Fruit fly (Drosophila melanogaster) whole organism, larva: ENCODE measurements around the gene Pkd2.

ENCODE experiments used
- noc ChIP-seq: fragments of 200-800 bp; sonication (Bioruptor generic); optimal IDR thresholded peaks from 3 replicates; lab custom pipeline; 2019; ENCODE audit warnings: missing biosample characterization, mild to moderate bottlenecking, missing genetic modification characterization, moderate library complexity

The Pkd2 gene

DNA sequence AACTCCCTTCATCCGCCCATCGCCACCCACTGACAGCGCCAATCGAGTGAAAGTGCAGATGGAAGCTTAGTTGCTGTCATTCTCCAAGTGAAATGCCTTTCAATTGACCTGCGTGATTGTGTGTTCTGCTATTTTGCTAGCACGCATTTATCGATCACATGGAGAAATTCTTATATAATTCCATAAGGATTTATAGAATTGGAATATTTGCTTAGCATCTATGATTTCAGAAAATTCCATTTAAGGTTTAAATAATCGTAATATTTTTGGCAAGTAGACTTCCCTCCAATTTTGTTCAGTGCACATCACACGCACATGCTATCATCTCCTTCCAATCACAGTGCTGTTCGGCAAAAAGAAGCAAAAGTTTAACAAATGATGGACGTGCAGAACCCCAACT, 15.8 kb downstream of the Pkd2 start:
- TF ChIP-seq noc (tag; lab: Kevin White, UChicago) = no peak

DNA sequence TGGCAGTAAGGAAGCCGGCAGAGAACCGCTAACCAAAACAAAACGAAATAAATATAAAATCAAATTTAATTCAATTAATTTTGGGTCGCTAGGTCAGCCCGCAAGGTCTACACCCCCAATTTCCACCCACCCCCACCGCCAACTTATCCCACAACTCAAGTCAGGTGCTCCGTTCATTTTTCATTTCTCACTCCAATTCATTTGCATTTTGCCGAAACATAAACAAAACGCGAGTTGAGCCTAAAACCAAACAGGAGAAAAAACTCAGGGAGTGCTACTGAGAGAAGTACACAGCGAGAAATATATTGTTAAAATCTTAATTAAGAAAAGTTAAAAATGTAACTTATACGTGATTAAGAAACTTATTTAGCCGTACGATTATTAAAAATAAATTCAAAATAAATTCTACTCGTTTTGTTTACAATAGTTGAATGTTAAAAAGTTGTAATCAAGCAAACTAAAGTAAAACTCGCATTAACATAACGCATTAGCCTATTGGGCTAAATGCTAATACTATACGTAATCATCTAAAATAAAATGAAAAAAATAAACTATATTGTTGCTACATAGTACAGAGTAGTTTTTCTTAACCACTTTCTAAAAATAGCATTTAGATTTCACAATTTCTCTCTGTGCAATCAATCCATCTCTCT, 17.5 kb downstream of the Pkd2 start:
- no peak for TF ChIP-seq noc (tag; lab: Kevin White, UChicago)

DNA sequence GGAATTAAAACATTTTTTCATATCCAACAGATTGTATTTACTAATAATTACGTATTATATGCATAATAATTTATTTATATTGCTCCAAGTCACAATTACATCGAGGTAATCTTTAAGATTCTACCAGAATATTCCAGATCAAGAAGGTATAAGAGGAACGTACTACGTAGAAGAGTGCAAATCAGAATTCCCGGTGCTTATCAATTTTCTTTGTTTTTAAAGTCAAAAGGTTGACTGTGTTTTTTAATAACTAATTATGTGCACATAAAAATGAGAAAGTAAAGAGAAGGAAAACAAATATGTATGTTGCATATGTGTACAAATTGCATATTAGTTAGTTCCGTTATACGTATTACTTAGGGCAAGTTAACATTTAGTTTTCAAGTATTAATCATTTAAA, 23.1 kb downstream of the Pkd2 start:
- no peak for TF ChIP-seq noc (tag; lab: Kevin White, UChicago)

DNA sequence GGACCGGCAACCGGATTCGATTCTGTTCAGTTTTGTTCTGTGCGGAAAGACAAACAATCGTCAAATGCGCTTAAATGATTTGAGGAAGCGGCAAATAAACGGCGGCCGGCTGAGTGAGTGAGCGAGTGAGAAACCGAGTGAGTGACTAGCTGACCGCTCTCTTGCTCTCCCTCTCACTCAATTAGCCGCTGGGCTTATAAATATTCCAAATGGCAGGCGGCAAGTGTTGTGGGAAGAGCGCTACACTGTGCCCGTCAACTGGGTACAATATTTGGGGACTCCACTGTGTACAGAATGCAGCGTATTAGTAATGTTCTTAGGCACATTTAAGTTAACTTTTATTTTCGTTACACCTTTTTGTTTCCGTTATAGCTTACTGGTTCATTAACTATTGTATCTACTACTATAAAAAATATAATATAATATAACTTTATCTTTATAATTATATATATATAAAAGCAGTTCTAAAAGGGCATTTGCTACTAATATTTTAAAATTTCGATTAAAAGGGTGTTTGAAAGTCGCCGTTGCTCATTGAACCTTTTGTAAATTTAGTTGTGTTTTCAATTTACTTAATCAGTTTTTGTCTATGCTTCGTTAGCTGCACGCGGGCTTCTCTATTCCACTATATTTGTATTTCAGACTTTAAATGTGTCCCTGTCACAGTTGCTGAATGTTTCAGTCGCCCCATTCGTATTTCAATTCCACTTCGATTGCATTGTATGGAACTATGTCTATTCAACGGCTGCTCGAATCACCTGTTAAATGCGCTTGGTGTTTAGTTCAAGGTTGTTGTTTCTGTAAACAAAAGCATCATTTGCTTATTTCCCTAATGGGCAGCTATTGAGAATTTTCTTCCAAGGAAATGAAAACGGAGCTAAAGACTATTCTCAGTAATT, 24.0 kb downstream of the Pkd2 start:
- TF ChIP-seq noc (tag; lab: Kevin White, UChicago) = no peak

DNA sequence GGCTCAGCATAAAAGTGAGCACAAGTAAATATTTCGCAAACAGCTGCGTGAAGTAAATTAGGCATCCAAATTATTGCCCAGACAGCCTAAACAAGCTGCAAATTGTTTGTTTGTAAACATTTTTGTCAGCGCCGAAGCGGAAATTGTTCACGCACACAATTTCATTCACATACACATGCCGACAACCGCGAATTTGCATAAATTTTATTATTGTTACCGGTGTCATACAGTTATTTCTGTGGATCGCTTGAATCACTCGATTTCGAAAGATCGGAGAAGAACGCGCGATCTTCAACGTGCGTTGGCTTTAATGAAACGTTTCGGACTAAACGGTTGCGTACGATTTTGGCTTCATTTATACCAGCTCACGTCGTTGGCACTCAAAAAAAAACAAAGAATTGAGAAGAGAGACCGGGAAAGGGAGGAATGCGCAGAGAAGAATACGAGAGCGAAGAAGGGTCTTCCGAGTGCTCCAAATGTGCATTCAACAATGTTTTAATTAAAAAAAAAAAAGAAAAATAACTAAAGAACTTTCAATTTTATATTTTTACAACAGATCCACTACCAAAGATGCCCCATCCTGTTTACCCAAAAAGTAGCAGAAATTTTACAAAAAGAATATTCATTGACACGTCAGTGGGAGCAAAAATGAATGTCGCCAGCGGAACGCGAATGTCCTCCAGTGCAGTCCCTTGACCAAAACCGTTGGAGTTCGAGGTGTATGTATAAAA, 25.2 kb downstream of the Pkd2 start, which contains the start of gene vir-1:
Gene vir-1, minus strand, starts transcription at position 334 of the 731 bp plus-strand sequence.
- TF ChIP-seq noc (tag; lab: Kevin White, UChicago) = no peak

DNA sequence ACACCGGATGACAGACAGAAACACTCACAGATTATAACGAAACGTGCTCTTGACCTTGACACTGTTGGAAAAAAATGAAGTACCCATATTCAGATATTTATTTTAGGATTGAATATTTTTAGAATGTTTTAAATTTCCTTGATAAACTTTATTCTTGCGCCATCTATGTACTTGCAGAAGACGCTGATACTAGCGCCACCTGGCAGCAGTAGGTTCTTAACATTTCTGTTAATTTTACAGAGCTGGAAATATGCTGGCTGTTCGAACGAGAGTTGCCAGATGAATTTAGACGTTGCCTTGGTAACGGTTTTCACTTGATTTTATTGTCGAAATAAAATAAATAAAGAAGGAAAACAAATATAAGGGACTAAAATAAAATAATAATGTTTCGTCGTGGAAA, 26.5 kb downstream of the Pkd2 start, which contains the start of gene Fam92:
Gene Fam92, plus strand, starts transcription at position 350 of the 400 bp plus-strand sequence.
- TF ChIP-seq noc (tag; lab: Kevin White, UChicago) = no peak

DNA sequence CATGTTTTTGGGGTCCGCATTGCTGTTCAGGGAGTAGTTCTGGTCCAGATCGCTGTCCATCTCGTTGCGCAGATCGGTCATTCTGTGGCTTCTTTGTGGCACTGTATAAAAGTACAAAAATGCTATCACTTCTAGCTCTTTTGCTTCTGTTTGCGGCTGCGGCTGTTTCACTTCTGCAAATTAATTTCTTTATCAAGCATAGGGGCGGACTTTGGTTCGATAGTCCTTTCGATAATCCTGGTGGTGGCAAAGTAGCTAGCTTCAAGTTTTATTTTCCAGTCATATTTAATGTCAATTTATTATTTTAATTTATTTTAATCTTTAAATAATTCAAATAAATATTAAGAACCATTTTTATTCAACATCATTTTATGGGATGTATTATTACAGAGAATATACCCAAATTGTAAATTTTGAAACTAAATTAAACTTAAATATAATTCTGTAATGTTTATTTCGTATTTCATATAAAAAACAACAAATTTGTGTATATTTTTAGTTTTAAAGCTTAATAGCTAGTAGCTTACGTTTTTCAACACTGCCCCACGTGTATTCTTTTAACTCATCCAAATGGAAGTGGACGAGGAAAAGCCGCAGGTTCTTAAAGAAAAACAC, 29.5 kb downstream of the Pkd2 start, which contains the start of the genes CG5446 and Trm1:
Gene CG5446, minus strand, starts transcription at position 223 of the 615 bp plus-strand sequence.
Gene Trm1, plus strand, starts transcription at position 542 of the 615 bp plus-strand sequence.
- TF ChIP-seq noc (tag; lab: Kevin White, UChicago) = peak; percentile 78

DNA sequence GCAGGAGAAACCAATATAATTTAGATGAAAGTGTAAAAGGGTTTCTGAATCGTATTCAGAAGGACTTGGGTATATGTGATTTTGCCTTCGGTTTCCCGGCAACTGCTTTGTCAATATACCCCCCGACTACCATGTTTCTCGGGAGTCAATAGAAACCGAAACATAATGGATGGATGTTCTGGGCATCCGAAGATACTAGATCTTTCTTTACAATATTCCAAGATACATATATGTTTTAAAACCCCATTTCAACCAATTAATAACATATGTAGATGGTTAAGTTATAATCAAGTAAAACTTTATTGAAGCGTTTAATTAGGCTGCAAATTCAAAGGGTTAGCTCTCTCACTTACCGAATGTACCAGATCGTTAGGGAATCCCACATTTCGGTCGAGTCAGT, 32.7 kb downstream of the Pkd2 start, which contains the start of gene CG5435:
Gene CG5435, minus strand, starts transcription at position 101 of the 400 bp plus-strand sequence.
- no peak for TF ChIP-seq noc (tag; lab: Kevin White, UChicago)

DNA sequence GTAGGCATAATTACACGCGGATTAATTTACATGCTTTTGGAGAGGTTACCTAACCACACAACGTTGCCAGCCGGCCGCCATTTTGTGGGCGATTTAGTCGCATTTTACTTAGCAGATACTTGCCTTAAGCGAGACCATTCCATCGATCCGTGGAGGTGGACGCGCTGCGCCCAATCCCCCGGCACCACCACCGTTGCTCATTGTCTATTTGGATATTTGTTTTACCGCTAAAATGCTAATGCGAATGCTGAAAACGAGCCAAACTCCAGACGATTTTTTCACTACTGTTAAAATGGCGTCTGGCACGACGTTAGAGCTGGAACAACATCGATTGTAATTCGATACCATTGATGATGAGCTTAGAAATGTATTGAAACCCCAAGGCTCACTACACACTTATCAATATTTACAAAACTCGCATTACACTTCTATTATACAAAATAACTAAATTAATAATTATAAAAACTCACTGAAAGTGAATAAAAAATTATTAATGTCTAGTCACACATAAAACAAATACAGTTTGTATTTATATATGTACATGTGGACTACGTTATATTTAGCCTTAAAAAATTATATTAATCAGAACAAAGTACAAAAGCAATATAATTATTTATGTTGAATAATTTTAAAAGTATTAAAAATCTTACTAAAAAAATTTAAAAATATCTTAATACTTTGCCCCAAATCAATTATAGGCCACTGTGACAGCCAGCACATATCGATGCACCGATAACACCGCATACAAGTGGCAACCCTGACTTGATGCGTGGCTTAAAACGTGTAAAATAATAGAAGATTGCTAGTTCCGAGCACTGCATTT, 35.8 kb downstream of the Pkd2 start, which contains the start of gene eRF3:
Gene eRF3, plus strand, starts transcription at position 741 of the 823 bp plus-strand sequence.
- peak; percentile 44 for TF ChIP-seq noc (tag; lab: Kevin White, UChicago)

DNA sequence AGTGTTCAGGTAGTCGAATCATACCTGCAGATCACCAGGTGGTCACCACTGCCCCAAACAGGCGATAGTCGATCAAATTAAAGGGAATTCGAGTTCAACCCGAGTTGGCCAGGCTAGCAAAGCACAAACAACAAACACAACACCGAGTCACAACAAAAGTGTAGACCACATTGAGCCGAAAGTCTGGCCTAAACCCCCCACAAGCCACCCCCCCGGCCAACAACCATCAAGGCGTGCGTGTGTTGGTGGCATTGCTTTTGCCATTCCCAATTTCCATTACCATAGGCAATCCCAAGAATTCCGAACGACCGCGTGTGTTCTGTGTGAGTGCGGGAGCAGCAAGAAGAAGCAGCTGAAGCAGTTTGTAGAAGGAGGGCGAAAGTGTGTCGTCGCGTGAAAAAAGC, 36.5 kb downstream of the Pkd2 start, which contains the start of gene SC35:
Gene SC35, minus strand, starts transcription at position 131 of the 404 bp plus-strand sequence.
- no peak for TF ChIP-seq noc (tag; lab: Kevin White, UChicago)

DNA sequence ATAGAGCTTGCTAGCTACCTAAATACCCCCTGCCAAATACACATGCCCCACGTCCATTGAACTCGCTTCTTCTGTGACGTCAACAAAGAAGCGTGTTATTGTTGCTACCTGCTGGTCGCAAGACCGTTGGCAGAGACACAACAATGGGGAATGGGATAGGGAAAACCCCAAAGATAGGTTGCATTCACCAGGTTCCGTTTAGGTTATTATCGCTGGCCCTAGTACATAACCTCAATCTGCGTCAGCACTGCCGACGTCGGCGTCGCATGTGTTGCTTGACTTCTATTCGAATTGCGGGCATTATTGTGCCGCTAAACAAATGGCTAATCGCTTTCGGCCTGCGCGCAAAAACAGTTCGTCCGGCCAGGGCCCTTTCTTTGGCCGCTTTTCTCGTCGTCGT, 37.4 kb downstream of the Pkd2 start:
- TF ChIP-seq noc (tag; lab: Kevin White, UChicago) = no peak

DNA sequence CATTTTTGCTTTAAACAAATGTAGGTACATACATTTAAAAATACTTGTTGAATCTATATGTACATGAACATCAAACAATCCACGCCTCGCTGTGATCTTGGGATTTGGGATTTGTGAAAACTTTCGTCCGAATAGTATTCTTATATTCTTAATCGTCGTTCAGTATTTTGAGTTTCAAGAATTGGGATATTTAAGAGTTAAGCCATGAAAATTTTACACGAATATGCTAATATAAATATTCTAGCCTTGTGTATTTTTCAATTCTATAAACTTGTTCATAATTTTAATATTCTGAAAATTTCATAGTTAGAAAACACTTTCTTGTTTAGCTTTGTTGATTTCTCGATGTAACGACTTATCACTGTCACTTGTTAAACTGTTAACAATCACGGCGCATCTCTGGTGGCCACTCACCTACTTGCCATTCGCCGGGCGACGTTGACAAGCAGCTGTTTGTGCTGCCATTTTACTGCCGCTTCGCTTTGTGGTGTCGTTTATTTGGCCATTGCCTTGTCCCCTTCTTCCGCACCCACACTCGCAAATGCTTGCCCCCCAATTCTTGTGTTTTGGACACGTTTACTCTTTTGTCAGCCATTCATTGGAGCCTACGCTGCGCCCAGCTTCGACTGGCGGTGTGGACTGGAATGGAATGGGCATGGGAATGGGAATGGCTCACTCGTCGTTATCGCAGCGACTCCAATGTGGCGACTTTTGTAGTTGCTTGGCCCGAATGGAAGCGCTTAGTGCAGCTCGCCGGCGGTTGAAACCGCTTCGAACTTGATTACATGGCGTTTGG, 38.1 kb downstream of the Pkd2 start:
- TF ChIP-seq noc (tag; lab: Kevin White, UChicago) = no peak

DNA sequence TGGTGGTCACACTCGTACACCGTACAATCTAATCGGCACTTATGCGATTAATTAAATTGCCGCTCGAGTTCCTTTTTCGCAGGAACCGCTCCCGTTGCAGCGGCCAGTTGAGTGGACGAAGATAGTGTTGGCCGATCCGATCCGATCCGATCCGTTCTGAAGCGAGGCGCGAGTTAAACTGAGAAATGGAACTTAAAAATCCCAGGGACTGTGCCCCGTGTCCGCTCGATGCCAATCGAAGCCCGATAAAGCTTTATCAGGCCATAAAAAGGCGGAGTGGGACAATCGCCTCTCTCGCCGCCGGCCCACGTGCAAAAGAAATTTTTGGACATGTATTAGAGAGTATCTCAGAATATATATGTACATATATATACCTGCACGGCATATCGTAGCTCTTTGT, 47.7 kb downstream of the Pkd2 start, which contains the start of gene Oatp33Ea:
Gene Oatp33Ea, minus strand, starts transcription at position 182 of the 400 bp plus-strand sequence.
- peak; percentile 21 for TF ChIP-seq noc (tag; lab: Kevin White, UChicago)
